Fruit fly (Drosophila melanogaster): Measurements from ENCODE around the gene Acsx2.

DNA sequence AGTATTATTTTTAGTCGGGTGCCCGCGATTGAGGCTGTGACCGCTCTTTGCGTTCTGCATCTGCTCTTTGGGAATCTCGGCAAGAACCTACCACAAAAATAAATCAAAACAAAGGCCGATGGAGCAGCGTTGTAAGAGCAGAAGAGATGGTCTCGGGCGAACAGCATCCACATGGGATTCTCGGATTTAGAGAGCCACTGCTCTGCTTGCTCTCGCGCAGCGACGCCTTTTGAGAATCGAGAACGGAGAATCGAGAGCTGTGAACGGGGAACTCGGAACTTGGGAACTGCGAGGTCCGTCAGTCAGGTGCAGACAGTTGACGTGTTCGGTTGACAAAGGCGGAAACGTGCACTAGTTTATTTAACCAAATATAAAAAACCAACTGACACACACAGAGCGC is 48.1 kb upstream of the Acsx2 start, which contains the start of gene GluClalpha:
- TF ChIP-seq ttk (optimal IDR thresholded peaks at IDR 0.05) (no peak), h (optimal IDR thresholded peaks at IDR 0.05) (no peak), psq (optimal IDR thresholded peaks at IDR 0.05) (no peak), insv (optimal IDR thresholded peaks at IDR 0.05) (no peak)

All from Kc167 (cell line).